Worm (Caenorhabditis elegans) whole organism, midembryonic: Measurements from ENCODE around the gene C16B8.3.

Source experiments
- T22C8.4 ChIP-seq: fragments of 200-800 bp; sonication (Bioruptor generic); IDR thresholded peaks from 2 replicates; pipeline ENCODE4 v1.3.6; 2022; ENCODE audit warnings: missing genetic modification characterization, missing compliant biosample characterization
- flt-1 ChIP-seq: fragments of 200-800 bp; sonication (Bioruptor generic); IDR thresholded peaks from 2 replicates; pipeline ENCODE4 v1.3.6; 2022; ENCODE audit warnings: missing genetic modification characterization, missing compliant biosample characterization
- klf-2 ChIP-seq: fragments of 200-800 bp; sonication (Bioruptor generic); conservative IDR thresholded peaks from 2 replicates; pipeline ENCODE4 v1.3.6; 2022; ENCODE audit warnings: missing genetic modification reagents, missing genetic modification characterization, missing compliant biosample characterization
- ref-1 ChIP-seq: fragments of 200-800 bp; sonication (Bioruptor generic); conservative IDR thresholded peaks from 2 replicates; pipeline ENCODE4 v1.3.6; 2022; ENCODE audit warnings: missing genetic modification reagents, missing genetic modification characterization, missing compliant biosample characterization

ce11 chrX:3969353-3969752 lies 919 bp upstream of the C16B8.3 start:
- peak; percentile 92 for TF ChIP-seq flt-1
- TF ChIP-seq T22C8.4, result peak; percentile 79
- no peak; the same call in 1 of the 2 replicates for TF ChIP-seq klf-2 (GFP tag; lab: Robert Waterston, UW)
- TF ChIP-seq ref-1 (GFP tag; lab: Robert Waterston, UW), result peak; percentile 73
